Fruit fly (Drosophila melanogaster): ENCODE data around the gene CG14455.

The CG14455 gene

DNA sequence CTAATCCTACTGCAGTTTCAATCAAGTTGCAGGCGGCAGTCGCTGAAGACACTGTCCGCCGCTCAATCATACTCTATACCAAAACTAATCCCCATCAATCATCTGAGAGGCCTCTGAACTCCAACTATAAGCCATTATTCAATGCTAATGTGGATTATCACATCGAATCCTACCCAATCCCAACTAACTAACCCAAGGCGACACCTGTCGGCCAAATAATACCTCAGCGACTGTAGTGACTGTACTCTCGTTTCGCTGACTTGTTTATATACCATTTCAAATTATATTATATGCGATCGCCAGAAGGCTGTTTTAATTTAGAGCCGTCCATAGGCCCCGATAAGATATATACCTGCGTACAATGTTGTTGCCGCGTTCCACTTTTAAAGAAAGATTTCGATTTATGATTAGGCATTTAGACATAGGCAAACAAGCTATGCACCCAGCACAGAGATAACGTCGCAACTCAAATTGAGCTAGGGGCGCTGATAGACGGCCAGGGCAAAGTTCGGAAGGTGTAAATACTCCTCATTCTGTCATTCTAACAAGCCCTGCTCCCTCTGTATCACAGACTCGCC is 15.1 kb downstream of the CG14455 start (continued):
- TF ChIP-seq GATAe (GFP tag; conservative IDR thresholded peaks at IDR 0.05) (peak; percentile 25; the same call in 1 of the 2 replicates), vfl (GFP tag; optimal IDR thresholded peaks at IDR 0.05) (no peak), grn (GFP tag; optimal IDR thresholded peaks at IDR 0.05) (peak; percentile 96), sd (tag; optimal IDR thresholded peaks at IDR 0.05) (peak; percentile 58), CG8281 (tag; optimal IDR thresholded peaks at IDR 0.05) (peak; percentile 47), Atf6 (GFP tag; IDR thresholded peaks at IDR 0.05) (no peak), CG12236 (GFP tag; optimal IDR thresholded peaks at IDR 0.05) (no peak), sug (tag; optimal IDR thresholded peaks at IDR 0.05) (peak; percentile 57), HmgZ (tag; optimal IDR thresholded peaks at IDR 0.05) (peak; percentile 30), slbo (GFP tag; IDR thresholded peaks at IDR 0.05) (no peak), salm (tag; optimal IDR thresholded peaks at IDR 0.05) (no peak), Xbp1 (GFP tag; optimal IDR thresholded peaks at IDR 0.05) (no peak), tup (GFP tag; optimal IDR thresholded peaks at IDR 0.05) (no peak), az2 (GFP tag; optimal IDR thresholded peaks at IDR 0.05) (no peak), Med (GFP tag) (peak; percentile 36), mirr (GFP tag; optimal IDR thresholded peaks at IDR 0.05) (peak; percentile 90), CG15011 (GFP tag; optimal IDR thresholded peaks at IDR 0.05) (no peak), exex (tag; optimal IDR thresholded peaks at IDR 0.05) (peak; percentile 89), inv (GFP tag; IDR thresholded peaks at IDR 0.05; ENCODE audit: partially characterized antibody) (no peak), CG10959 (GFP tag; IDR thresholded peaks at IDR 0.05) (no peak), Oli (tag; optimal IDR thresholded peaks at IDR 0.05) (no peak), CG4424 (GFP tag; optimal IDR thresholded peaks at IDR 0.05) (no peak), crp (GFP tag; optimal IDR thresholded peaks at IDR 0.05) (no peak), schlank (tag; optimal IDR thresholded peaks at IDR 0.05) (no peak), CG13296 (GFP tag; optimal IDR thresholded peaks at IDR 0.05) (no peak), Stat92E (GFP tag; optimal IDR thresholded peaks at IDR 0.05) (no peak), seq (GFP tag; IDR thresholded peaks at IDR 0.05) (no peak), dpn (GFP tag; optimal IDR thresholded peaks at IDR 0.05) (no peak), Lpt (GFP tag; optimal IDR thresholded peaks at IDR 0.05) (no peak), nerfin-2 (GFP tag; IDR thresholded peaks at IDR 0.05; ENCODE audit: partially characterized antibody) (no peak), chinmo (GFP tag; IDR thresholded peaks at IDR 0.05; ENCODE audit: partially characterized antibody) (peak; percentile 59; the same call in 1 of the 4 replicates), CG14014 (GFP tag; IDR thresholded peaks at IDR 0.05) (no peak), Dp (GFP tag; optimal IDR thresholded peaks at IDR 0.05) (no peak), ham (GFP tag; IDR thresholded peaks at IDR 0.05) (no peak), Sry-β (GFP tag; optimal IDR thresholded peaks at IDR 0.05) (no peak), BtbVII (GFP tag; optimal IDR thresholded peaks at IDR 0.05) (peak; percentile 1), CTCF (GFP tag; optimal IDR thresholded peaks at IDR 0.05) (peak; percentile 84), Gsc (GFP tag; IDR thresholded peaks at IDR 0.05) (no peak), CG4707 (GFP tag; optimal IDR thresholded peaks at IDR 0.05) (no peak), BEAF-32 (GFP tag; optimal IDR thresholded peaks at IDR 0.05) (no peak), D19B (GFP tag; optimal IDR thresholded peaks at IDR 0.05) (no peak), CG11085 (GFP tag; IDR thresholded peaks at IDR 0.05) (no peak), MESR4 (GFP tag; optimal IDR thresholded peaks at IDR 0.05) (no peak), Hey (tag; optimal IDR thresholded peaks at IDR 0.05) (no peak), CkIIα-i1 (GFP tag; IDR thresholded peaks at IDR 0.05) (no peak), lab (GFP tag; optimal IDR thresholded peaks at IDR 0.05) (peak; percentile 41), Dip2 (GFP tag; IDR thresholded peaks at IDR 0.05) (no peak), Dll (GFP tag; IDR thresholded peaks at IDR 0.05; ENCODE audit: partially characterized antibody) (no peak), fd96Cb (tag; optimal IDR thresholded peaks at IDR 0.05) (no peak), jumu (GFP tag; optimal IDR thresholded peaks at IDR 0.05) (no peak)
